Fruit fly (Drosophila melanogaster): ENCODE data around the gene CG33178.

The CG33178 gene

dm6 chrX:15082681-15083080 lies at the start of gene CG33178:
Gene CG33178 (plus strand): TSS chrX:15082827.
- TF ChIP-seq toe (GFP tag; optimal IDR thresholded peaks at IDR 0.05), result no peak
- no peak for TF ChIP-seq CG7101 (tag; optimal IDR thresholded peaks at IDR 0.05)

- no peak for TF ChIP-seq Hr96 (GFP tag; optimal IDR thresholded peaks at IDR 0.05)
- no peak for TF ChIP-seq CG12768 (GFP tag; optimal IDR thresholded peaks at IDR 0.05)
- no peak for TF ChIP-seq CG33017 (tag; optimal IDR thresholded peaks at IDR 0.05)
- no peak for TF ChIP-seq CG7045 (GFP tag; optimal IDR thresholded peaks at IDR 0.05)
- no peak for TF ChIP-seq cic (GFP tag; optimal IDR thresholded peaks at IDR 0.05)
- TF ChIP-seq CG7101 (tag; optimal IDR thresholded peaks at IDR 0.05), result no peak
- no peak for TF ChIP-seq ovo (GFP tag; optimal IDR thresholded peaks at IDR 0.05)
- TF ChIP-seq CG14711 (tag; optimal IDR thresholded peaks at IDR 0.05), result no peak
- TF ChIP-seq CG11617 (GFP tag; optimal IDR thresholded peaks at IDR 0.05), result no peak
- TF ChIP-seq Crg-1 (GFP tag; optimal IDR thresholded peaks at IDR 0.05), result no peak
- TF ChIP-seq Clk (GFP tag; optimal IDR thresholded peaks at IDR 0.05), result no peak
- TF ChIP-seq kay (GFP tag; ENCODE audit: borderline replicate concordance), result no peak
- TF ChIP-seq tj (GFP tag; optimal IDR thresholded peaks at IDR 0.05), result peak; percentile 58
- no peak for TF ChIP-seq Mnt (GFP tag; optimal IDR thresholded peaks at IDR 0.05)
- TF ChIP-seq cnc (optimal IDR thresholded peaks at IDR 0.05), result no peak
- no peak for TF ChIP-seq pad (GFP tag; optimal IDR thresholded peaks at IDR 0.05)
- TF ChIP-seq bab1 (GFP tag; optimal IDR thresholded peaks at IDR 0.05), result peak; percentile 32
- peak; percentile 25 for TF ChIP-seq CG5204 (GFP tag; optimal IDR thresholded peaks at IDR 0.05)
- no peak for TF ChIP-seq CG1620 (GFP tag; optimal IDR thresholded peaks at IDR 0.05)
Observed at dm6 chrX:15042499-15042898, 40.1 kb upstream of the CG33178 start.

dm6 chrX:15043013-15043699 lies 39.5 kb upstream of the CG33178 start:
- TF ChIP-seq Crg-1 (GFP tag; optimal IDR thresholded peaks at IDR 0.05) (peak; percentile 36), ovo (GFP tag; optimal IDR thresholded peaks at IDR 0.05) (peak; percentile 49), pad (GFP tag; optimal IDR thresholded peaks at IDR 0.05) (no peak), cnc (optimal IDR thresholded peaks at IDR 0.05) (peak in 1 of 2 experiments; percentile 30), cic (GFP tag; optimal IDR thresholded peaks at IDR 0.05) (peak; percentile 13), kay (GFP tag; ENCODE audit: borderline replicate concordance) (no peak), bab1 (GFP tag; optimal IDR thresholded peaks at IDR 0.05) (no peak)

dm6 chrX:15043700-15044225 lies 38.9 kb upstream of the CG33178 start, which contains the start of gene CG5541:
Gene CG5541 (plus strand): TSS chrX:15044123.
- peak; percentile 15 for TF ChIP-seq CG12768 (GFP tag; optimal IDR thresholded peaks at IDR 0.05)
- peak; percentile 56 for TF ChIP-seq CG1620 (GFP tag; optimal IDR thresholded peaks at IDR 0.05)
- TF ChIP-seq CG11617 (GFP tag; optimal IDR thresholded peaks at IDR 0.05), result peak; percentile 77
- peak; percentile 25 for TF ChIP-seq ovo (GFP tag; optimal IDR thresholded peaks at IDR 0.05)
- no peak for TF ChIP-seq toe (GFP tag; optimal IDR thresholded peaks at IDR 0.05)
- TF ChIP-seq Crg-1 (GFP tag; optimal IDR thresholded peaks at IDR 0.05), result no peak
- peak; percentile 70 for TF ChIP-seq bab1 (GFP tag; optimal IDR thresholded peaks at IDR 0.05)
- no peak for TF ChIP-seq cnc (optimal IDR thresholded peaks at IDR 0.05)
- TF ChIP-seq cic (GFP tag; optimal IDR thresholded peaks at IDR 0.05), result peak; percentile 15
- TF ChIP-seq tj (GFP tag; optimal IDR thresholded peaks at IDR 0.05), result no peak
- TF ChIP-seq kay (GFP tag; ENCODE audit: borderline replicate concordance), result no peak
- TF ChIP-seq Hr96 (GFP tag; optimal IDR thresholded peaks at IDR 0.05), result peak; percentile 44
- no peak for TF ChIP-seq CG33017 (tag; optimal IDR thresholded peaks at IDR 0.05)
- peak; percentile 93 for TF ChIP-seq pad (GFP tag; optimal IDR thresholded peaks at IDR 0.05)
- no peak for TF ChIP-seq Clk (GFP tag; optimal IDR thresholded peaks at IDR 0.05)
- TF ChIP-seq CG14711 (tag; optimal IDR thresholded peaks at IDR 0.05), result peak; percentile 35
- peak; percentile 66 for TF ChIP-seq CG7101 (tag; optimal IDR thresholded peaks at IDR 0.05)
- peak; percentile 77 for TF ChIP-seq Mnt (GFP tag; optimal IDR thresholded peaks at IDR 0.05)
- TF ChIP-seq CG7045 (GFP tag; optimal IDR thresholded peaks at IDR 0.05), result no peak
- peak; percentile 45 for TF ChIP-seq CG5204 (GFP tag; optimal IDR thresholded peaks at IDR 0.05)

- TF ChIP-seq CG7101 (tag; optimal IDR thresholded peaks at IDR 0.05), result no peak
- TF ChIP-seq Mnt (GFP tag; optimal IDR thresholded peaks at IDR 0.05), result peak; percentile 28
- peak; percentile 57 for TF ChIP-seq cic (GFP tag; optimal IDR thresholded peaks at IDR 0.05)
- no peak for TF ChIP-seq tj (GFP tag; optimal IDR thresholded peaks at IDR 0.05)
- TF ChIP-seq CG14711 (tag; optimal IDR thresholded peaks at IDR 0.05), result no peak
- TF ChIP-seq cnc (optimal IDR thresholded peaks at IDR 0.05), result no peak
- TF ChIP-seq Crg-1 (GFP tag; optimal IDR thresholded peaks at IDR 0.05), result no peak
- no peak for TF ChIP-seq CG11617 (GFP tag; optimal IDR thresholded peaks at IDR 0.05)
- no peak for TF ChIP-seq CG5204 (GFP tag; optimal IDR thresholded peaks at IDR 0.05)
- no peak for TF ChIP-seq Clk (GFP tag; optimal IDR thresholded peaks at IDR 0.05)
- TF ChIP-seq Hr96 (GFP tag; optimal IDR thresholded peaks at IDR 0.05), result no peak
- TF ChIP-seq ovo (GFP tag; optimal IDR thresholded peaks at IDR 0.05), result peak; percentile 95
- no peak for TF ChIP-seq CG33017 (tag; optimal IDR thresholded peaks at IDR 0.05)
- peak; percentile 69 for TF ChIP-seq kay (GFP tag; ENCODE audit: borderline replicate concordance)
- no peak for TF ChIP-seq CG1620 (GFP tag; optimal IDR thresholded peaks at IDR 0.05)
- TF ChIP-seq pad (GFP tag; optimal IDR thresholded peaks at IDR 0.05), result no peak
- TF ChIP-seq bab1 (GFP tag; optimal IDR thresholded peaks at IDR 0.05), result no peak
- no peak for TF ChIP-seq CG7045 (GFP tag; optimal IDR thresholded peaks at IDR 0.05)
- no peak for TF ChIP-seq toe (GFP tag; optimal IDR thresholded peaks at IDR 0.05)
- TF ChIP-seq CG12768 (GFP tag; optimal IDR thresholded peaks at IDR 0.05), result no peak
Observed at dm6 chrX:15045608-15046007, 37.0 kb upstream of the CG33178 start.

- TF ChIP-seq CG33017 (tag; optimal IDR thresholded peaks at IDR 0.05), result no peak
- TF ChIP-seq Mnt (GFP tag; optimal IDR thresholded peaks at IDR 0.05), result peak; percentile 57
- TF ChIP-seq tj (GFP tag; optimal IDR thresholded peaks at IDR 0.05), result no peak
- TF ChIP-seq Clk (GFP tag; optimal IDR thresholded peaks at IDR 0.05), result no peak
- no peak for TF ChIP-seq CG1620 (GFP tag; optimal IDR thresholded peaks at IDR 0.05)
- no peak for TF ChIP-seq CG14711 (tag; optimal IDR thresholded peaks at IDR 0.05)
- TF ChIP-seq cnc (optimal IDR thresholded peaks at IDR 0.05), result no peak
- no peak for TF ChIP-seq kay (GFP tag; ENCODE audit: borderline replicate concordance)
- no peak for TF ChIP-seq CG7101 (tag; optimal IDR thresholded peaks at IDR 0.05)
- no peak for TF ChIP-seq ovo (GFP tag; optimal IDR thresholded peaks at IDR 0.05)
- peak; percentile 50 for TF ChIP-seq cic (GFP tag; optimal IDR thresholded peaks at IDR 0.05)
- TF ChIP-seq Crg-1 (GFP tag; optimal IDR thresholded peaks at IDR 0.05), result no peak
- TF ChIP-seq toe (GFP tag; optimal IDR thresholded peaks at IDR 0.05), result no peak
- no peak for TF ChIP-seq CG7045 (GFP tag; optimal IDR thresholded peaks at IDR 0.05)
- TF ChIP-seq bab1 (GFP tag; optimal IDR thresholded peaks at IDR 0.05), result peak; percentile 5
- TF ChIP-seq CG5204 (GFP tag; optimal IDR thresholded peaks at IDR 0.05), result no peak
- no peak for TF ChIP-seq Hr96 (GFP tag; optimal IDR thresholded peaks at IDR 0.05)
Observed at dm6 chrX:15048713-15049112, 33.9 kb upstream of the CG33178 start.
